Worm (Caenorhabditis elegans) whole organism, L2 larva: ENCODE results near the gene F08G12.11.

ENCODE experiments used
- C34F6.9 ChIP-seq: fragments of 150-350 bp; optimal IDR thresholded peaks from 2 replicates; lab custom pipeline; 2014; ENCODE audit warnings: missing biosample characterization, missing genetic modification characterization
- F13H6.1 ChIP-seq: sonication (generic microtip); optimal IDR thresholded peaks from 2 replicates; lab custom pipeline; 2016; ENCODE audit warnings: missing genetic modification characterization, missing compliant biosample characterization
- R02D3.7 ChIP-seq: fragments of 150-350 bp; optimal IDR thresholded peaks from 2 replicates; lab custom pipeline; 2014; ENCODE audit warnings: missing biosample characterization, missing genetic modification characterization
- Y55F3AM.14 ChIP-seq: fragments of 200-800 bp; sonication (Bioruptor generic); optimal IDR thresholded peaks from 2 replicates; lab custom pipeline; 2018; ENCODE audit warnings: mild to moderate bottlenecking, missing genetic modification characterization, missing compliant biosample characterization
- ZK546.5 ChIP-seq: sonication (generic microtip); optimal IDR thresholded peaks from 2 replicates; lab custom pipeline; 2017; ENCODE audit warnings: missing biosample characterization, missing genetic modification characterization
- aly-2 ChIP-seq: fragments of 150-350 bp; optimal IDR thresholded peaks from 2 replicates; lab custom pipeline; 2014; ENCODE audit warnings: missing biosample characterization, missing genetic modification characterization
- ama-1 ChIP-seq: fragments of 150-350 bp; optimal IDR thresholded peaks from 2 replicates; lab custom pipeline; 2018; ENCODE audit warnings: inconsistent platforms
- ceh-16 ChIP-seq: fragments of 150-350 bp; optimal IDR thresholded peaks from 2 replicates; lab custom pipeline; 2014; ENCODE audit warnings: missing biosample characterization, missing genetic modification characterization
- ceh-82 ChIP-seq: fragments of 150-350 bp; optimal IDR thresholded peaks from 2 replicates; lab custom pipeline; 2014; ENCODE audit warnings: missing biosample characterization, missing genetic modification characterization
- crh-2 ChIP-seq: sonication (generic microtip); optimal IDR thresholded peaks from 2 replicates; lab custom pipeline; 2017; ENCODE audit warnings: missing biosample characterization, missing genetic modification characterization
- dmd-4 ChIP-seq: sonication (generic microtip); optimal IDR thresholded peaks from 2 replicates; lab custom pipeline; 2017; ENCODE audit warnings: missing biosample characterization, missing genetic modification characterization
- egl-27 ChIP-seq: sonication (generic microtip); optimal IDR thresholded peaks from 3 replicates; lab custom pipeline; 2017; ENCODE audit warnings: missing biosample characterization, missing genetic modification reagents, missing genetic modification characterization
- elt-1 ChIP-seq: fragments of 150-350 bp; optimal IDR thresholded peaks from 2 replicates; lab custom pipeline; 2014; ENCODE audit warnings: missing biosample characterization, missing genetic modification characterization
- elt-3 ChIP-seq: sonication (generic microtip); optimal IDR thresholded peaks from 2 replicates; lab custom pipeline; 2017; ENCODE audit warnings: missing biosample characterization, missing genetic modification characterization
- fos-1 ChIP-seq: fragments of 150-350 bp; optimal IDR thresholded peaks from 2 replicates; lab custom pipeline; 2014; ENCODE audit warnings: missing biosample characterization, missing genetic modification characterization
- gmeb-1 ChIP-seq: fragments of 150-350 bp; optimal IDR thresholded peaks from 2 replicates; lab custom pipeline; 2014; ENCODE audit warnings: missing biosample characterization, missing genetic modification characterization
- lin-11 ChIP-seq: fragments of 150-350 bp; sonication (generic microtip); optimal IDR thresholded peaks from 2 replicates; lab custom pipeline; 2014; ENCODE audit warnings: missing biosample characterization, missing genetic modification characterization, inconsistent platforms, mixed read lengths
- lin-13 ChIP-seq: fragments of 150-350 bp; optimal IDR thresholded peaks from 2 replicates; lab custom pipeline; 2014; ENCODE audit warnings: missing biosample characterization, missing genetic modification reagents, missing genetic modification characterization
- lin-39 ChIP-seq: fragments of 150-350 bp; optimal IDR thresholded peaks from 2 replicates; lab custom pipeline; 2014; ENCODE audit warnings: missing biosample characterization, missing genetic modification reagents, missing genetic modification characterization
- lsy-2 ChIP-seq, 2 experiments: fragments of 150-350 bp in 1 of 2; sonication (generic microtip) in 1 of 2; optimal IDR thresholded peaks; 2 replicates each; lab custom pipeline; 2014 to 2017; ENCODE audit warnings: missing biosample characterization in 2 of 2, missing genetic modification characterization in 2 of 2
- mab-5 ChIP-seq: fragments of 150-350 bp; optimal IDR thresholded peaks from 2 replicates; lab custom pipeline; 2014; ENCODE audit warnings: missing biosample characterization, missing genetic modification characterization
- mbf-1 ChIP-seq: sonication (generic microtip); optimal IDR thresholded peaks from 2 replicates; lab custom pipeline; 2017; ENCODE audit warnings: missing biosample characterization, missing genetic modification characterization
- mdl-1 ChIP-seq, 2 experiments: fragments of 150-350 bp in 1 of 2; sonication (generic microtip) in 1 of 2; optimal IDR thresholded peaks; 2 replicates each; lab custom pipeline; 2017; ENCODE audit warnings: missing biosample characterization in 2 of 2, missing genetic modification characterization in 2 of 2
- nhr-11 ChIP-seq: fragments of 150-350 bp; optimal IDR thresholded peaks from 2 replicates; lab custom pipeline; 2014; ENCODE audit warnings: missing biosample characterization, missing genetic modification characterization
- nhr-12 ChIP-seq: fragments of 150-350 bp; optimal IDR thresholded peaks from 2 replicates; lab custom pipeline; 2014; ENCODE audit warnings: missing biosample characterization, missing genetic modification characterization
- nhr-129 ChIP-seq: fragments of 150-350 bp; optimal IDR thresholded peaks from 2 replicates; lab custom pipeline; 2014; ENCODE audit warnings: missing biosample characterization, missing genetic modification characterization
- nhr-21 ChIP-seq: fragments of 150-350 bp; optimal IDR thresholded peaks from 2 replicates; lab custom pipeline; 2014; ENCODE audit warnings: missing biosample characterization, missing genetic modification characterization
- nhr-237 ChIP-seq: fragments of 150-350 bp; optimal IDR thresholded peaks from 2 replicates; lab custom pipeline; 2014; ENCODE audit warnings: missing biosample characterization, missing genetic modification characterization
- nhr-25 ChIP-seq: fragments of 150-350 bp; sonication (generic microtip); optimal IDR thresholded peaks from 3 replicates; lab custom pipeline; 2014; ENCODE audit warnings: missing biosample characterization, missing genetic modification characterization
- nhr-6 ChIP-seq: fragments of 150-350 bp; optimal IDR thresholded peaks from 2 replicates; lab custom pipeline; 2014; ENCODE audit warnings: missing biosample characterization, missing genetic modification characterization
- nhr-77 ChIP-seq: fragments of 150-350 bp; optimal IDR thresholded peaks from 2 replicates; lab custom pipeline; 2014; ENCODE audit warnings: missing biosample characterization, missing genetic modification characterization
- peb-1 ChIP-seq: fragments of 150-350 bp; optimal IDR thresholded peaks from 2 replicates; lab custom pipeline; 2014; ENCODE audit warnings: missing biosample characterization, missing genetic modification characterization
- sem-4 ChIP-seq: fragments of 150-350 bp; optimal IDR thresholded peaks from 2 replicates; lab custom pipeline; 2014; ENCODE audit warnings: missing biosample characterization, missing genetic modification reagents, missing genetic modification characterization
- skn-1 ChIP-seq: sonication (generic microtip); optimal IDR thresholded peaks from 2 replicates; lab custom pipeline; 2017; ENCODE audit warnings: missing biosample characterization, missing genetic modification characterization
- sma-3 ChIP-seq: sonication (generic microtip); optimal IDR thresholded peaks from 2 replicates; lab custom pipeline; 2016; ENCODE audit warnings: missing genetic modification reagents, missing genetic modification characterization, missing compliant biosample characterization
- sma-9 ChIP-seq, 2 experiments: fragments of 150-350 bp in 1 of 2; sonication (generic microtip) in 1 of 2; optimal IDR thresholded peaks; 2 replicates each; lab custom pipeline; 2014 to 2016; ENCODE audit warnings: missing genetic modification characterization in 2 of 2, mild to moderate bottlenecking in 1 of 2, missing biosample characterization in 1 of 2, missing compliant biosample characterization in 1 of 2, missing genetic modification reagents in 1 of 2, moderate library complexity in 1 of 2
- snpc-4 ChIP-seq: fragments of 150-350 bp; optimal IDR thresholded peaks from 2 replicates; lab custom pipeline; 2014; ENCODE audit warnings: missing biosample characterization, missing genetic modification characterization
- unc-39 ChIP-seq: fragments of 150-350 bp; optimal IDR thresholded peaks from 2 replicates; lab custom pipeline; 2014; ENCODE audit warnings: missing biosample characterization, missing genetic modification characterization
- unc-55 ChIP-seq: fragments of 150-350 bp; sonication (generic microtip); optimal IDR thresholded peaks from 3 replicates; lab custom pipeline; 2014; ENCODE audit warnings: missing biosample characterization, missing genetic modification reagents, missing genetic modification characterization
- unc-62 ChIP-seq: fragments of 150-350 bp; optimal IDR thresholded peaks from 2 replicates; lab custom pipeline; 2014; ENCODE audit warnings: missing biosample characterization, missing genetic modification reagents, missing genetic modification characterization
- zag-1 ChIP-seq: fragments of 150-350 bp; optimal IDR thresholded peaks from 2 replicates; lab custom pipeline; 2014; ENCODE audit warnings: missing biosample characterization, missing genetic modification characterization
- ztf-1 ChIP-seq: fragments of 200-800 bp; sonication (Bioruptor generic); conservative IDR thresholded peaks from 2 replicates; pipeline ENCODE4 v1.3.6; 2022; ENCODE audit warnings: missing genetic modification characterization, missing compliant biosample characterization
- ztf-11 ChIP-seq: sonication (generic microtip); optimal IDR thresholded peaks from 2 replicates; lab custom pipeline; 2017; ENCODE audit warnings: missing biosample characterization, missing genetic modification characterization
- ztf-4 ChIP-seq: fragments of 150-350 bp; optimal IDR thresholded peaks from 2 replicates; lab custom pipeline; 2014; ENCODE audit warnings: missing biosample characterization, missing genetic modification characterization

Gene F08G12.11

DNA sequence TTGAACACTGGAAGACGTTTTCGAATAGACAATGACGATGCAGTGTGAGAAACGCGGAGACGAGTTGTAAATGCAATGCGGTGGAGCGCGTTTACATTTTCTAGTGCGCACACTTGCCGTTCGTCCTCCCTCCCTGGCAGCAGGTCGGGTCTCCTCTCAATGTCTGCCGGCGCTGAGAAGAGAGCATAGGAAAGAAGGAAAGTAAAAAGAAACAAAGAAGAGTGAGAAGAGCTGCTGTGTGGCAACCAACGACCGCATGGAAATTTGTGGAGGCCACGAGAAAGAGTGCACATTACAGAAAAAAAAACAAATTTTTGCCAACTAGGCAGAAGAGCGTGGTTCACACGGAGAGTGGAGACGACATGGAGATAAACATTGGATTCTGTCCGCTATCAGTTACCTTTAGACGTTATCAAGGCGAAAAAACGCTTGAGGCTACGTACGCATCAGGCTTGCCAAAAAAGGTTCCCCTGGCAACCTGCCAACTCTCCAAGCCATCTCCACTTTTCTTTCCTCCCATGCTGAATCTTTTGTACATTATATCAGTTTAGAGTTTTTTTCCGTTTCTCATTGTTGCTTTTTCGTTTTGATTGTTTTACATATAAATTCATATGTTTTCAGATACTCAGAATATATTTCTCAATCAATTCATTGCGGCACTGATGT, 15.6 kb downstream of the F08G12.11 start, which contains the start of the genes snrp-40.1 and F08G12.3:
Gene snrp-40.1 (minus strand): TSS at position 143 of the 666 bp plus-strand sequence.
Gene F08G12.3 (plus strand): TSS at position 616 of the 666 bp plus-strand sequence.
- TF ChIP-seq nhr-25 (tag; lab: Kevin White, UChicago), result peak; percentile 78
- TF ChIP-seq unc-55, result peak; percentile 87
- peak; percentile 61 for TF ChIP-seq lin-11 (tag; lab: Kevin White, UChicago)
- TF ChIP-seq sem-4 (tag; lab: Kevin White, UChicago), result peak; percentile 62
- TF ChIP-seq ama-1, result no peak
- no peak for TF ChIP-seq unc-62
- peak; percentile 85 for TF ChIP-seq lin-13 (GFP tag; lab: Kevin White, UChicago)
- no peak for TF ChIP-seq skn-1 (tag; lab: Kevin White, UChicago)
- peak; percentile 87 for TF ChIP-seq peb-1 (tag; lab: Kevin White, UChicago)
- peak; percentile 36 to 78 for TF ChIP-seq lsy-2 (tag; optimal IDR thresholded peaks at IDR 0.05; lab: Kevin White, UChicago)
- peak; percentile 37 for TF ChIP-seq nhr-21
- TF ChIP-seq nhr-129, result peak; percentile 90
- peak; percentile 20 to 53 for TF ChIP-seq mdl-1 (tag; optimal IDR thresholded peaks at IDR 0.05; lab: Kevin White, UChicago)
- peak; percentile 86 for TF ChIP-seq fos-1 (tag; lab: Kevin White, UChicago)
- no peak for TF ChIP-seq elt-1 (tag; lab: Kevin White, UChicago)
- TF ChIP-seq ztf-4 (tag; lab: Kevin White, UChicago), result peak; percentile 59
- TF ChIP-seq nhr-6 (tag; lab: Kevin White, UChicago), result peak; percentile 18
- no peak for TF ChIP-seq egl-27
- TF ChIP-seq sma-3 (GFP tag; lab: Kevin White, UChicago), result peak; percentile 59
- TF ChIP-seq nhr-12 (tag; lab: Kevin White, UChicago), result no peak
- TF ChIP-seq Y55F3AM.14, result peak; percentile 31
- no peak for TF ChIP-seq nhr-237 (tag; lab: Kevin White, UChicago)
- no peak for TF ChIP-seq lin-39 (tag; lab: Kevin White, UChicago)
- peak; percentile 89 for TF ChIP-seq crh-2 (tag; lab: Kevin White, UChicago)
- no peak for TF ChIP-seq mbf-1 (tag; lab: Kevin White, UChicago)
- TF ChIP-seq ztf-1 (GFP tag; lab: Robert Waterston, UW), result no peak
- TF ChIP-seq dmd-4, result no peak
- peak; percentile 72 for TF ChIP-seq snpc-4
- no peak for TF ChIP-seq elt-3 (tag; lab: Kevin White, UChicago)
- peak; percentile 89 for TF ChIP-seq F13H6.1 (tag; lab: Kevin White, UChicago)
- no peak for TF ChIP-seq ztf-11 (tag; lab: Kevin White, UChicago)
- TF ChIP-seq sma-9 (GFP tag; optimal IDR thresholded peaks at IDR 0.05; lab: Kevin White, UChicago), result peak; percentile 82
- no peak for TF ChIP-seq sma-9 (tag; optimal IDR thresholded peaks at IDR 0.05; lab: Kevin White, UChicago)
- TF ChIP-seq ZK546.5 (tag; lab: Kevin White, UChicago), result no peak
- TF ChIP-seq R02D3.7 (tag; lab: Kevin White, UChicago), result no peak
- peak; percentile 71 for TF ChIP-seq zag-1 (tag; lab: Kevin White, UChicago)
- TF ChIP-seq unc-39 (tag; lab: Kevin White, UChicago), result no peak
- no peak for TF ChIP-seq aly-2
- peak; percentile 46 for TF ChIP-seq gmeb-1 (tag; lab: Kevin White, UChicago)
- TF ChIP-seq mab-5 (tag; lab: Kevin White, UChicago), result peak; percentile 59
- TF ChIP-seq C34F6.9 (tag; lab: Kevin White, UChicago), result peak; percentile 94
- TF ChIP-seq ceh-82 (tag; lab: Kevin White, UChicago), result no peak

DNA sequence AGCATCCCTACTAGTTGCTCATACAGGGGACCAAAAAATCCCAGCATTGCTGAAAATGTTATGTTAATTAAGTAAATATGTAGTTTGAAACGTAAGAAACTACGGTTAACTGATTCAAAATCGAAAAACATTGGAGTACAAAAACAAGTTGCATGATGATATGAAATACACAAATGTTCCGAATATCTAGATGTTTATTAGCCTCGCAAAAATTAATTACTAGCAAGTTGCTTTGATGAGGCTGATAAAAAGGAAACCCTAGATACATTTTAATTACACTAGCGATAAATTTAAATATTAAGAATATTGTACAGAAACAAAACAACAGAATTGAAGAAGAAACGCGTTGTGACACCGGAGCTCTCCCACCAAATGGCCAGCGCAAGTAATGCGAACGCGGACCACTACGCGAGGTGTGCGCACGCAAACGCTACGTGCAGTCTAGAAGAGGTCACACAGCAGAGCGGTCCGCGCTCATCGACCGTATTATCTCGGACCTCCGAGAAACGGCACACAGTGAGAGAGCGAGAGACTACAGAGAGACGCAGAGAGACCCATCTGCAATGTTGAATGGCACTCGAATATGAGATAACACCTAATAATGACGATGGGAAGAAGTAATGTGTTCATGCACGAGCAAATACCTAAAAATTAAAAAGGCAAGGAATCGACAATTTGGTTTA, 18.5 kb downstream of the F08G12.11 start, which contains the start of gene inx-2:
Gene inx-2 (minus strand): TSS at position 51 of the 683 bp plus-strand sequence.
- TF ChIP-seq nhr-21, result no peak
- TF ChIP-seq dmd-4, result no peak
- TF ChIP-seq lin-13 (GFP tag; lab: Kevin White, UChicago), result no peak
- no peak for TF ChIP-seq ceh-16
- TF ChIP-seq egl-27, result no peak
- TF ChIP-seq nhr-11 (tag; lab: Kevin White, UChicago), result no peak
- no peak for TF ChIP-seq elt-3 (tag; lab: Kevin White, UChicago)
- TF ChIP-seq nhr-129, result no peak
- TF ChIP-seq ceh-82 (tag; lab: Kevin White, UChicago), result no peak
- TF ChIP-seq skn-1 (tag; lab: Kevin White, UChicago), result no peak
- TF ChIP-seq F13H6.1 (tag; lab: Kevin White, UChicago), result no peak
- no peak for TF ChIP-seq nhr-6 (tag; lab: Kevin White, UChicago)
- no peak for TF ChIP-seq fos-1 (tag; lab: Kevin White, UChicago)
- no peak for TF ChIP-seq ztf-4 (tag; lab: Kevin White, UChicago)
- TF ChIP-seq ZK546.5 (tag; lab: Kevin White, UChicago), result no peak
- no peak for TF ChIP-seq nhr-77 (tag; lab: Kevin White, UChicago)
- TF ChIP-seq sma-9 (GFP tag; optimal IDR thresholded peaks at IDR 0.05; lab: Kevin White, UChicago), result no peak
- no peak for TF ChIP-seq sma-9 (tag; optimal IDR thresholded peaks at IDR 0.05; lab: Kevin White, UChicago)
- TF ChIP-seq peb-1 (tag; lab: Kevin White, UChicago), result no peak
- TF ChIP-seq, all 48 proteins: peak for 0
